Worm (Caenorhabditis elegans): ENCODE measurements around the gene M163.21.

M163.21 gene

ce11 chrX:14466532-14466931, at the start of gene M163.21:
M163.21 (plus strand) TSS chrX:14466832.
- TF ChIP-seq tab-1 (GFP tag; IDR thresholded peaks at IDR 0.05) (no peak), ztf-29 (GFP tag; IDR thresholded peaks at IDR 0.05) (no peak), T22C8.4 (GFP tag; IDR thresholded peaks at IDR 0.05) (no peak), klf-2 (GFP tag; conservative IDR thresholded peaks at IDR 0.05) (no peak), flt-1 (GFP tag; IDR thresholded peaks at IDR 0.05) (no peak), med-1 (GFP tag; optimal IDR thresholded peaks at IDR 0.05; ENCODE audit: insufficient read depth) (no peak), cog-1 (tag; optimal IDR thresholded peaks at IDR 0.05) (no peak), ref-1 (GFP tag; conservative IDR thresholded peaks at IDR 0.05) (no peak), ztf-23 (GFP tag; IDR thresholded peaks at IDR 0.05) (no peak)

- no peak for TF ChIP-seq tab-1 (GFP tag; IDR thresholded peaks at IDR 0.05)
- no peak for TF ChIP-seq T22C8.4 (GFP tag; IDR thresholded peaks at IDR 0.05)
- TF ChIP-seq cog-1 (tag; optimal IDR thresholded peaks at IDR 0.05): no peak
- no peak for TF ChIP-seq klf-2 (GFP tag; conservative IDR thresholded peaks at IDR 0.05)
- TF ChIP-seq ref-1 (GFP tag; conservative IDR thresholded peaks at IDR 0.05): no peak
- no peak for TF ChIP-seq ztf-23 (GFP tag; IDR thresholded peaks at IDR 0.05)
- no peak for TF ChIP-seq flt-1 (GFP tag; IDR thresholded peaks at IDR 0.05)
- no peak for TF ChIP-seq ztf-29 (GFP tag; IDR thresholded peaks at IDR 0.05)
- no peak for TF ChIP-seq med-1 (GFP tag; optimal IDR thresholded peaks at IDR 0.05; ENCODE audit: insufficient read depth)
Measured at ce11 chrX:14421529-14421982, 45.1 kb upstream of the M163.21 start, which contains the start of gene F23D12.2. F23D12.2 (minus strand) TSS chrX:14421579.

- no peak for TF ChIP-seq med-1 (GFP tag; optimal IDR thresholded peaks at IDR 0.05; ENCODE audit: insufficient read depth)
- no peak for TF ChIP-seq ref-1 (GFP tag; conservative IDR thresholded peaks at IDR 0.05)
- no peak for TF ChIP-seq ztf-23 (GFP tag; IDR thresholded peaks at IDR 0.05)
- no peak for TF ChIP-seq cog-1 (tag; optimal IDR thresholded peaks at IDR 0.05)
- TF ChIP-seq T22C8.4 (GFP tag; IDR thresholded peaks at IDR 0.05): no peak
- TF ChIP-seq klf-2 (GFP tag; conservative IDR thresholded peaks at IDR 0.05): no peak
- TF ChIP-seq flt-1 (GFP tag; IDR thresholded peaks at IDR 0.05): no peak
- no peak for TF ChIP-seq tab-1 (GFP tag; IDR thresholded peaks at IDR 0.05)
- no peak for TF ChIP-seq ztf-29 (GFP tag; IDR thresholded peaks at IDR 0.05)
Measured at ce11 chrX:14423105-14423504, 43.5 kb upstream of the M163.21 start, which contains the start of gene fipr-3. fipr-3 (plus strand) TSS chrX:14423405.

ce11 chrX:14424186-14424585, 42.4 kb upstream of the M163.21 start:
- TF ChIP-seq cog-1 (tag; optimal IDR thresholded peaks at IDR 0.05) (no peak), klf-2 (GFP tag; conservative IDR thresholded peaks at IDR 0.05) (no peak), ztf-29 (GFP tag; IDR thresholded peaks at IDR 0.05) (no peak), tab-1 (GFP tag; IDR thresholded peaks at IDR 0.05) (no peak), flt-1 (GFP tag; IDR thresholded peaks at IDR 0.05) (no peak), med-1 (GFP tag; optimal IDR thresholded peaks at IDR 0.05; ENCODE audit: insufficient read depth) (no peak), ztf-23 (GFP tag; IDR thresholded peaks at IDR 0.05) (no peak), T22C8.4 (GFP tag; IDR thresholded peaks at IDR 0.05) (no peak), ref-1 (GFP tag; conservative IDR thresholded peaks at IDR 0.05) (no peak)

- TF ChIP-seq cog-1 (tag; optimal IDR thresholded peaks at IDR 0.05): no peak
- no peak for TF ChIP-seq flt-1 (GFP tag; IDR thresholded peaks at IDR 0.05)
- TF ChIP-seq med-1 (GFP tag; optimal IDR thresholded peaks at IDR 0.05; ENCODE audit: insufficient read depth): no peak
Measured at ce11 chrX:14424673-14425072, 42.0 kb upstream of the M163.21 start, which contains the start of gene F23D12.11. F23D12.11 (minus strand) TSS chrX:14424751.

- TF ChIP-seq med-1 (GFP tag; optimal IDR thresholded peaks at IDR 0.05; ENCODE audit: insufficient read depth) (no peak), ztf-23 (GFP tag; IDR thresholded peaks at IDR 0.05) (no peak), ztf-29 (GFP tag; IDR thresholded peaks at IDR 0.05) (no peak), tab-1 (GFP tag; IDR thresholded peaks at IDR 0.05) (no peak), T22C8.4 (GFP tag; IDR thresholded peaks at IDR 0.05) (no peak), klf-2 (GFP tag; conservative IDR thresholded peaks at IDR 0.05) (no peak), ref-1 (GFP tag; conservative IDR thresholded peaks at IDR 0.05) (no peak), flt-1 (GFP tag; IDR thresholded peaks at IDR 0.05) (no peak), cog-1 (tag; optimal IDR thresholded peaks at IDR 0.05) (no peak)
Measured at ce11 chrX:14428052-14428451, 38.6 kb upstream of the M163.21 start, which contains the start of gene F23D12.1. F23D12.1 (minus strand) TSS chrX:14428152.

ce11 chrX:14430436-14430835, 36.2 kb upstream of the M163.21 start:
- TF ChIP-seq cog-1 (tag; optimal IDR thresholded peaks at IDR 0.05): no peak
- no peak for TF ChIP-seq ref-1 (GFP tag; conservative IDR thresholded peaks at IDR 0.05)
- no peak for TF ChIP-seq klf-2 (GFP tag; conservative IDR thresholded peaks at IDR 0.05)
- no peak for TF ChIP-seq ztf-23 (GFP tag; IDR thresholded peaks at IDR 0.05)
- no peak for TF ChIP-seq ztf-29 (GFP tag; IDR thresholded peaks at IDR 0.05)
- TF ChIP-seq T22C8.4 (GFP tag; IDR thresholded peaks at IDR 0.05): no peak
- TF ChIP-seq flt-1 (GFP tag; IDR thresholded peaks at IDR 0.05): no peak
- no peak for TF ChIP-seq med-1 (GFP tag; optimal IDR thresholded peaks at IDR 0.05; ENCODE audit: insufficient read depth)
- no peak for TF ChIP-seq tab-1 (GFP tag; IDR thresholded peaks at IDR 0.05)

- no peak for TF ChIP-seq ztf-23 (GFP tag; IDR thresholded peaks at IDR 0.05)
- no peak for TF ChIP-seq tab-1 (GFP tag; IDR thresholded peaks at IDR 0.05)
- no peak for TF ChIP-seq klf-2 (GFP tag; conservative IDR thresholded peaks at IDR 0.05)
- TF ChIP-seq T22C8.4 (GFP tag; IDR thresholded peaks at IDR 0.05): no peak
Measured at ce11 chrX:14435648-14436155, 30.9 kb upstream of the M163.21 start.

ce11 chrX:14442321-14442720, 24.3 kb upstream of the M163.21 start, which contains the start of gene F23D12.3:
F23D12.3 (plus strand) TSS chrX:14442621.
- TF ChIP-seq tab-1 (GFP tag; IDR thresholded peaks at IDR 0.05) (no peak), ztf-23 (GFP tag; IDR thresholded peaks at IDR 0.05) (no peak), cog-1 (tag; optimal IDR thresholded peaks at IDR 0.05) (no peak), med-1 (GFP tag; optimal IDR thresholded peaks at IDR 0.05; ENCODE audit: insufficient read depth) (no peak), ref-1 (GFP tag; conservative IDR thresholded peaks at IDR 0.05) (no peak), ztf-29 (GFP tag; IDR thresholded peaks at IDR 0.05) (no peak), T22C8.4 (GFP tag; IDR thresholded peaks at IDR 0.05) (no peak), flt-1 (GFP tag; IDR thresholded peaks at IDR 0.05) (no peak), klf-2 (GFP tag; conservative IDR thresholded peaks at IDR 0.05) (no peak)

- TF ChIP-seq ztf-29 (GFP tag; IDR thresholded peaks at IDR 0.05) (no peak), med-1 (GFP tag; optimal IDR thresholded peaks at IDR 0.05; ENCODE audit: insufficient read depth) (no peak), T22C8.4 (GFP tag; IDR thresholded peaks at IDR 0.05) (no peak)
Measured at ce11 chrX:14444701-14445100, 21.9 kb upstream of the M163.21 start, which contains the start of gene F23D12.4. F23D12.4 (plus strand) TSS chrX:14445001.
